Fruit fly (Drosophila melanogaster): Measurements from ENCODE around the gene Trmt61.

Gene Trmt61

DNA sequence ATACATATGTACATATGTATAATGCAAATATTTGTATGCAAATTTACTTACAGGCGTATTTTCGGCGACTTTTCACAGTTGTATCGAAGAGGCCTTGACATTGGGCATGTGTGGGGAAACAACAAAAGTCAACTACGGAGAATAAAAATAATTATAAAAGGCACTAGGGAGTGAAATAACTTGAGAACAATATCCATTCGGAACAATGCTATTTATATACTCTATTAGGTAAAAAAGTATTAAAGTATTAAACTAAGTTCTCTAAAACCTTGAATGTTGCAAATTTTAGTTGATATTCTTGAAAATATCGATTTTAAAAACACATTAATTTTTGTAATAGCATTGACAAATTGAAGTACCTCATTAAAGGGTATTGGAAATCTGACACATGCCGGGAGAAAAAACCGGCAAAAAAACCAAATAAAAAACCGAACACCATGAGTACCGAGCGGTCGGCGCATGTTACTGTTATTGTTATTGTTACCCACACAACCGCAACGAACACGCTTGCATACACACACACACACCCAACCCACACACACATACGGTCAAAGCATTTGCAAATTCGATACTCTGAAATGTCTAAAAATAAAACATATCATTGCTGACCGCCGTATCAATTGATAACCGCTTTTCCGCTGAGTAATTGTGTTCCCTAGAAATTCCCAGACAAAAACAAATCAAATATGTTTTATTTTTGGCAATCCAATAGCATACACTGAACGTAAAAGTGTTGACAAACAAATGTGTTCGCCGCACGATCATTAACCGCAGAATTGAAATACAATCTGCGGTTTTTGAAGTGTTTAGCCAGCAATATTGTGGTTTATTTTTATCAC lies 45.2 kb downstream of the Trmt61 start:
- TF ChIP-seq bab1 (GFP tag; optimal IDR thresholded peaks at IDR 0.05) (peak; percentile 90), CG11617 (GFP tag; optimal IDR thresholded peaks at IDR 0.05) (peak; percentile 64), CG1620 (GFP tag; optimal IDR thresholded peaks at IDR 0.05) (peak; percentile 39), CG7101 (tag; optimal IDR thresholded peaks at IDR 0.05) (peak; percentile 89), Mnt (GFP tag; optimal IDR thresholded peaks at IDR 0.05) (peak; percentile 37), tj (GFP tag; optimal IDR thresholded peaks at IDR 0.05) (peak; percentile 79), CG5204 (GFP tag; optimal IDR thresholded peaks at IDR 0.05) (no peak), CG12768 (GFP tag; optimal IDR thresholded peaks at IDR 0.05) (peak; percentile 19), toe (GFP tag; optimal IDR thresholded peaks at IDR 0.05) (peak; percentile 17), CG14711 (tag; optimal IDR thresholded peaks at IDR 0.05) (peak; percentile 22), Crg-1 (GFP tag; optimal IDR thresholded peaks at IDR 0.05) (no peak), kay (GFP tag; ENCODE audit: borderline replicate concordance) (peak; percentile 48), CG7045 (GFP tag; optimal IDR thresholded peaks at IDR 0.05) (peak; percentile 5), cic (GFP tag; optimal IDR thresholded peaks at IDR 0.05) (no peak), Clk (GFP tag; optimal IDR thresholded peaks at IDR 0.05) (no peak), CG33017 (tag; optimal IDR thresholded peaks at IDR 0.05) (peak; percentile 92), pad (GFP tag; optimal IDR thresholded peaks at IDR 0.05) (peak; percentile 61), Hr96 (GFP tag; optimal IDR thresholded peaks at IDR 0.05) (peak; percentile 26), cnc (optimal IDR thresholded peaks at IDR 0.05) (peak in 1 of 2 experiments; percentile 33), ovo (GFP tag; optimal IDR thresholded peaks at IDR 0.05) (no peak)

dm6 chr3R:26105141-26105403 lies 45.8 kb downstream of the Trmt61 start:
- no peak for TF ChIP-seq toe (GFP tag; optimal IDR thresholded peaks at IDR 0.05)
- no peak for TF ChIP-seq Crg-1 (GFP tag; optimal IDR thresholded peaks at IDR 0.05)
- no peak for TF ChIP-seq CG5204 (GFP tag; optimal IDR thresholded peaks at IDR 0.05)
- TF ChIP-seq tj (GFP tag; optimal IDR thresholded peaks at IDR 0.05), result peak; percentile 40
- no peak for TF ChIP-seq ovo (GFP tag; optimal IDR thresholded peaks at IDR 0.05)

DNA sequence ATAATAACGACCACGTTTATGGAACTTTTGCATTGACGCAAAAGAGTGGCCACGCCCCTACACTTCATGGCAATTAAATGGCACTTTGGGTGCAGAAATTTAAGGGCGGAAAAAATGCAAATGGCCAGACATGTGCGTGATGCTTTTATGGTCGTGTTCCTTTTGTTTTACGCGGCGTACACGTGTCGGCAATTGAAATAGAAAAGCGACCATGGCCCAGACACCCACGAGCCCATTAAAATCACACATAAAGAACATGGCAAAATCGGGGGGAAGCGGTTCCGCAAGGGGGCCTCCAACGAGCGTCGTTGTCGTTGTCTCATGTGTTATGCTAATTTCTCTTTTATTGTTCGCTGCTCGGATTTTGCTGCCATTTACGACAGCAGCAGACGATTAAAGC lies 46.1 kb downstream of the Trmt61 start:
- TF ChIP-seq CG11617 (GFP tag; optimal IDR thresholded peaks at IDR 0.05), result no peak
- TF ChIP-seq tj (GFP tag; optimal IDR thresholded peaks at IDR 0.05), result no peak
- TF ChIP-seq pad (GFP tag; optimal IDR thresholded peaks at IDR 0.05), result no peak
- no peak for TF ChIP-seq bab1 (GFP tag; optimal IDR thresholded peaks at IDR 0.05)
- no peak for TF ChIP-seq ovo (GFP tag; optimal IDR thresholded peaks at IDR 0.05)
- no peak for TF ChIP-seq Mnt (GFP tag; optimal IDR thresholded peaks at IDR 0.05)
- TF ChIP-seq CG12768 (GFP tag; optimal IDR thresholded peaks at IDR 0.05), result no peak
- peak; percentile 19 for TF ChIP-seq kay (GFP tag; ENCODE audit: borderline replicate concordance)

- TF ChIP-seq tj (GFP tag; optimal IDR thresholded peaks at IDR 0.05) (no peak), CG1620 (GFP tag; optimal IDR thresholded peaks at IDR 0.05) (no peak), cic (GFP tag; optimal IDR thresholded peaks at IDR 0.05) (no peak), CG12768 (GFP tag; optimal IDR thresholded peaks at IDR 0.05) (peak; percentile 23), Crg-1 (GFP tag; optimal IDR thresholded peaks at IDR 0.05) (no peak), kay (GFP tag; ENCODE audit: borderline replicate concordance) (peak; percentile 72), ovo (GFP tag; optimal IDR thresholded peaks at IDR 0.05) (no peak), pad (GFP tag; optimal IDR thresholded peaks at IDR 0.05) (no peak), CG5204 (GFP tag; optimal IDR thresholded peaks at IDR 0.05) (no peak), CG7045 (GFP tag; optimal IDR thresholded peaks at IDR 0.05) (no peak), cnc (optimal IDR thresholded peaks at IDR 0.05) (no peak), toe (GFP tag; optimal IDR thresholded peaks at IDR 0.05) (no peak), CG14711 (tag; optimal IDR thresholded peaks at IDR 0.05) (peak; percentile 65), CG11617 (GFP tag; optimal IDR thresholded peaks at IDR 0.05) (no peak), CG7101 (tag; optimal IDR thresholded peaks at IDR 0.05) (peak; percentile 25), CG33017 (tag; optimal IDR thresholded peaks at IDR 0.05) (peak; percentile 47), bab1 (GFP tag; optimal IDR thresholded peaks at IDR 0.05) (no peak), Mnt (GFP tag; optimal IDR thresholded peaks at IDR 0.05) (peak; percentile 57), Clk (GFP tag; optimal IDR thresholded peaks at IDR 0.05) (no peak), Hr96 (GFP tag; optimal IDR thresholded peaks at IDR 0.05) (no peak)
Measured at dm6 chr3R:26105924-26106494, 46.7 kb downstream of the Trmt61 start.

dm6 chr3R:26106595-26107152 lies 47.4 kb downstream of the Trmt61 start, which contains the start of gene Cipc:
Gene Cipc, plus strand, starts transcription at chr3R:26106868.
- TF ChIP-seq Crg-1 (GFP tag; optimal IDR thresholded peaks at IDR 0.05) (peak; percentile 34), CG7101 (tag; optimal IDR thresholded peaks at IDR 0.05) (peak; percentile 83), bab1 (GFP tag; optimal IDR thresholded peaks at IDR 0.05) (peak; percentile 55), CG7045 (GFP tag; optimal IDR thresholded peaks at IDR 0.05) (peak; percentile 81), CG5204 (GFP tag; optimal IDR thresholded peaks at IDR 0.05) (no peak), CG1620 (GFP tag; optimal IDR thresholded peaks at IDR 0.05) (peak; percentile 21), CG14711 (tag; optimal IDR thresholded peaks at IDR 0.05) (peak; percentile 76), CG12768 (GFP tag; optimal IDR thresholded peaks at IDR 0.05) (peak; percentile 85), cnc (optimal IDR thresholded peaks at IDR 0.05) (no peak), Clk (GFP tag; optimal IDR thresholded peaks at IDR 0.05) (peak; percentile 43), toe (GFP tag; optimal IDR thresholded peaks at IDR 0.05) (peak; percentile 70), tj (GFP tag; optimal IDR thresholded peaks at IDR 0.05) (peak; percentile 85), Mnt (GFP tag; optimal IDR thresholded peaks at IDR 0.05) (peak; percentile 96), CG11617 (GFP tag; optimal IDR thresholded peaks at IDR 0.05) (peak; percentile 86), CG33017 (tag; optimal IDR thresholded peaks at IDR 0.05) (peak; percentile 89), kay (GFP tag; ENCODE audit: borderline replicate concordance) (peak; percentile 90), Hr96 (GFP tag; optimal IDR thresholded peaks at IDR 0.05) (peak; percentile 14), cic (GFP tag; optimal IDR thresholded peaks at IDR 0.05) (peak; percentile 95), pad (GFP tag; optimal IDR thresholded peaks at IDR 0.05) (peak; percentile 58), ovo (GFP tag; optimal IDR thresholded peaks at IDR 0.05) (peak; percentile 63)

Measured in whole organism, adult.